Worm (Caenorhabditis elegans) whole organism, young adult: Measurements from ENCODE around the gene sri-6.

ENCODE experiments used
- aptf-3 ChIP-seq: fragments of 200-800 bp; sonication (Bioruptor generic); IDR thresholded peaks from 2 replicates; pipeline ENCODE4 v1.3.6; 2022; ENCODE audit warnings: missing genetic modification characterization, missing compliant biosample characterization
- chd-7 ChIP-seq: sonication (generic microtip); optimal IDR thresholded peaks from 2 replicates; lab custom pipeline; 2016; ENCODE audit warnings: mild to moderate bottlenecking, missing genetic modification characterization, moderate library complexity, missing compliant biosample characterization
- dox-1 ChIP-seq: fragments of 200-800 bp; sonication (Bioruptor generic); IDR thresholded peaks from 2 replicates; pipeline ENCODE4 v1.3.6; 2022; ENCODE audit warnings: missing genetic modification reagents, missing genetic modification characterization, missing compliant biosample characterization
- mel-28 ChIP-seq: sonication (generic microtip); optimal IDR thresholded peaks from 2 replicates; lab custom pipeline; 2016; ENCODE audit warnings: borderline replicate concordance, mild to moderate bottlenecking, missing genetic modification characterization, missing compliant biosample characterization
- pbrm-1 ChIP-seq: fragments of 200-800 bp; sonication (Bioruptor generic); IDR thresholded peaks from 2 replicates; pipeline ENCODE4 v1.3.6; 2022; ENCODE audit warnings: missing genetic modification reagents, missing genetic modification characterization, missing compliant biosample characterization
- unc-130 ChIP-seq: sonication (generic microtip); optimal IDR thresholded peaks from 2 replicates; lab custom pipeline; 2016; ENCODE audit warnings: missing genetic modification reagents, missing genetic modification characterization, missing compliant biosample characterization
- unc-62 ChIP-seq: fragments of 150-350 bp; optimal IDR thresholded peaks from 2 replicates; lab custom pipeline; 2014; ENCODE audit warnings: missing biosample characterization, missing genetic modification reagents, missing genetic modification characterization
- xnd-1 ChIP-seq: sonication (generic microtip); optimal IDR thresholded peaks from 2 replicates; lab custom pipeline; 2016; ENCODE audit warnings: missing genotype, missing genetic modification reagents, missing genetic modification characterization, missing compliant biosample characterization

- TF ChIP-seq chd-7 (tag; lab: Kevin White, UChicago), result no peak
- TF ChIP-seq mel-28 (tag; lab: Kevin White, UChicago), result no peak
- no peak for TF ChIP-seq dox-1 (GFP tag; lab: Robert Waterston, UW)
- no peak for TF ChIP-seq unc-62 (GFP tag; lab: Kevin White, UChicago)
- TF ChIP-seq aptf-3 (GFP tag; lab: Robert Waterston, UW), result no peak
- TF ChIP-seq pbrm-1 (GFP tag; lab: Robert Waterston, UW), result no peak
- TF ChIP-seq xnd-1, result no peak
- no peak for TF ChIP-seq unc-130 (GFP tag; lab: Kevin White, UChicago)
Measured at ce11 chrV:13235313-13235712, 49.8 kb downstream of the sri-6 start.
